Fruit fly (Drosophila melanogaster) whole organism, embryonic: Measurements from ENCODE around the gene CG31924.

Experiments
- Adf1 ChIP-seq: fragments of 200-800 bp; sonication (Bioruptor generic); IDR thresholded peaks from 2 replicates; pipeline ENCODE4 v1.3.6; 2022; ENCODE audit warnings: missing biosample characterization, missing genetic modification characterization
- CG11085 ChIP-seq: fragments of 200-800 bp; sonication (Bioruptor generic); IDR thresholded peaks from 2 replicates; pipeline ENCODE4 v1.3.6; 2022; ENCODE audit warnings: missing biosample characterization, missing genetic modification characterization
- CG11247 ChIP-seq: fragments of 200-800 bp; sonication (Bioruptor generic); IDR thresholded peaks from 2 replicates; pipeline ENCODE4 v1.3.6; 2022; ENCODE audit warnings: missing biosample characterization, missing genetic modification characterization
- CG11456 ChIP-seq: fragments of 200-800 bp; sonication (Bioruptor generic); IDR thresholded peaks from 3 replicates; pipeline ENCODE4 v1.3.6; 2022; ENCODE audit warnings: missing biosample characterization, missing genetic modification characterization
- CG12104 ChIP-seq: fragments of 200-800 bp; sonication (Bioruptor generic); optimal IDR thresholded peaks from 3 replicates; lab custom pipeline; 2016; ENCODE audit warnings: missing biosample characterization, missing genetic modification characterization
- CG14667 ChIP-seq: fragments of 200-800 bp; sonication (Bioruptor generic); IDR thresholded peaks from 2 replicates; pipeline ENCODE4 v1.3.6; 2022; ENCODE audit warnings: missing biosample characterization, missing genetic modification characterization
- CG14710 ChIP-seq: fragments of 200-800 bp; sonication (Bioruptor generic); optimal IDR thresholded peaks from 3 replicates; lab custom pipeline; 2019; ENCODE audit warnings: missing biosample characterization, mild to moderate bottlenecking, missing genetic modification characterization, moderate library complexity
- CG14965 ChIP-seq: fragments of 200-800 bp; sonication (Bioruptor generic); optimal IDR thresholded peaks from 2 replicates; lab custom pipeline; 2016; ENCODE audit warnings: missing biosample characterization, missing genetic modification characterization, borderline replicate concordance
- CG15601 ChIP-seq: fragments of 200-800 bp; sonication (Bioruptor generic); optimal IDR thresholded peaks from 3 replicates; lab custom pipeline; 2019; ENCODE audit warnings: missing biosample characterization, mild to moderate bottlenecking, missing genetic modification characterization, moderate library complexity
- CG1603 ChIP-seq: fragments of 200-800 bp; sonication (Bioruptor generic); optimal IDR thresholded peaks from 2 replicates; lab custom pipeline; 2019; ENCODE audit warnings: missing biosample characterization, mild to moderate bottlenecking, missing genetic modification characterization, moderate library complexity
- CG18619 ChIP-seq: fragments of 200-800 bp; sonication (Bioruptor generic); optimal IDR thresholded peaks from 3 replicates; lab custom pipeline; 2017; ENCODE audit warnings: missing biosample characterization, mild to moderate bottlenecking, missing genetic modification characterization
- CG3163 ChIP-seq: fragments of 200-800 bp; sonication (Bioruptor generic); optimal IDR thresholded peaks from 3 replicates; lab custom pipeline; 2016; ENCODE audit warnings: missing biosample characterization, missing genetic modification characterization
- CG6272 ChIP-seq: fragments of 200-800 bp; sonication (Bioruptor generic); IDR thresholded peaks from 2 replicates; pipeline ENCODE4 v1.3.6; 2022; ENCODE audit warnings: missing biosample characterization, missing genetic modification characterization
- CG6791 ChIP-seq: fragments of 200-800 bp; sonication (Bioruptor generic); IDR thresholded peaks from 3 replicates; pipeline ENCODE4 v1.3.6; 2022; ENCODE audit warnings: missing biosample characterization, missing genetic modification characterization; ENCODE audit not compliant: partially characterized antibody
- CG6813 ChIP-seq: fragments of 200-800 bp; sonication (Bioruptor generic); optimal IDR thresholded peaks from 2 replicates; lab custom pipeline; 2017; ENCODE audit warnings: missing biosample characterization, missing genetic modification characterization, mild to moderate bottlenecking, moderate library complexity, missing genetic modification reagents
- CG8478 ChIP-seq: fragments of >200 bp; optimal IDR thresholded peaks from 2 replicates; lab custom pipeline; 2018
- CG9609 ChIP-seq: fragments of 200-800 bp; sonication (Bioruptor generic); optimal IDR thresholded peaks from 3 replicates; lab custom pipeline; 2016; ENCODE audit warnings: missing biosample characterization, missing genetic modification characterization
- CG9797 ChIP-seq: fragments of 200-800 bp; sonication (Bioruptor generic); optimal IDR thresholded peaks from 3 replicates; lab custom pipeline; 2018; ENCODE audit warnings: missing biosample characterization, mild to moderate bottlenecking, missing genetic modification characterization
- CkIIα-i1 ChIP-seq: fragments of 200-800 bp; sonication (Bioruptor generic); IDR thresholded peaks from 2 replicates; pipeline ENCODE4 v1.3.6; 2022; ENCODE audit warnings: missing biosample characterization, missing genetic modification characterization
- D19A ChIP-seq: fragments of 200-800 bp; optimal IDR thresholded peaks from 3 replicates; lab custom pipeline; 2019; ENCODE audit warnings: missing biosample characterization, mild to moderate bottlenecking, missing genetic modification characterization, moderate library complexity
- Dip2 ChIP-seq: fragments of 200-800 bp; sonication (Bioruptor generic); IDR thresholded peaks from 2 replicates; pipeline ENCODE4 v1.3.6; 2022; ENCODE audit warnings: missing biosample characterization, missing genetic modification characterization
- Dll ChIP-seq: fragments of 200-800 bp; sonication (Bioruptor generic); IDR thresholded peaks from 4 replicates; pipeline ENCODE4 v1.3.6; 2022; ENCODE audit warnings: missing biosample characterization, missing genetic modification characterization; ENCODE audit not compliant: partially characterized antibody
- HLHmδ ChIP-seq: fragments of 200-800 bp; sonication (Bioruptor generic); optimal IDR thresholded peaks from 2 replicates; lab custom pipeline; 2018; ENCODE audit warnings: missing biosample characterization, mild to moderate bottlenecking, missing genetic modification characterization, moderate library complexity
- Hmx ChIP-seq: fragments of 200-800 bp; sonication (Bioruptor generic); optimal IDR thresholded peaks from 2 replicates; lab custom pipeline; 2016; ENCODE audit warnings: missing biosample characterization, missing genetic modification characterization
- Hr51 ChIP-seq, 2 experiments: fragments of 200-800 bp; sonication (Bioruptor generic); optimal IDR thresholded peaks; 2 replicates in 1 of 2; 3 replicates in 1 of 2; lab custom pipeline; 2016 to 2018; ENCODE audit warnings: missing biosample characterization in 2 of 2, missing genetic modification characterization in 2 of 2, mild to moderate bottlenecking in 1 of 2, moderate library complexity in 1 of 2
- MTF-1 ChIP-seq: fragments of 200-800 bp; sonication (Bioruptor generic); optimal IDR thresholded peaks from 2 replicates; lab custom pipeline; 2018; ENCODE audit warnings: missing biosample characterization, mild to moderate bottlenecking, missing genetic modification characterization, borderline replicate concordance
- NC2β ChIP-seq: fragments of 200-800 bp; sonication (Bioruptor generic); optimal IDR thresholded peaks from 2 replicates; lab custom pipeline; 2016; ENCODE audit warnings: missing biosample characterization, missing genetic modification characterization
- NFAT ChIP-seq: fragments of 200-800 bp; sonication (Bioruptor generic); IDR thresholded peaks from 2 replicates; pipeline ENCODE4 v1.3.6; 2022; ENCODE audit warnings: missing biosample characterization, missing genetic modification characterization
- PHDP ChIP-seq: fragments of 200-800 bp; sonication (Bioruptor generic); optimal IDR thresholded peaks from 3 replicates; lab custom pipeline; 2018; ENCODE audit warnings: missing biosample characterization, mild to moderate bottlenecking, missing genetic modification characterization, moderate library complexity
- Pdp1 ChIP-seq, 2 experiments: fragments of 200-800 bp; sonication (Bioruptor generic); optimal IDR thresholded peaks; 3 replicates each; lab custom pipeline; 2016; ENCODE audit warnings: missing biosample characterization in 2 of 2, missing genetic modification characterization in 2 of 2, mild to moderate bottlenecking in 1 of 2, moderate library complexity in 1 of 2
- Sin3A ChIP-seq: fragments of >200 bp; optimal IDR thresholded peaks from 2 replicates; lab custom pipeline; 2018
- dan ChIP-seq: fragments of 200-800 bp; sonication (Bioruptor generic); IDR thresholded peaks from 2 replicates; pipeline ENCODE4 v1.3.6; 2022; ENCODE audit warnings: missing biosample characterization, missing genetic modification characterization
- gsb ChIP-seq: fragments of 200-800 bp; sonication (Bioruptor generic); IDR thresholded peaks from 2 replicates; pipeline ENCODE4 v1.3.6; 2022; ENCODE audit warnings: missing biosample characterization, missing genetic modification characterization
- gsb-n ChIP-seq: fragments of 200-800 bp; sonication (Bioruptor generic); optimal IDR thresholded peaks from 3 replicates; lab custom pipeline; 2018; ENCODE audit warnings: missing biosample characterization, mild to moderate bottlenecking, missing genetic modification characterization
- mld ChIP-seq: fragments of 200-800 bp; sonication (Bioruptor generic); IDR thresholded peaks from 3 replicates; pipeline ENCODE4 v1.3.6; 2022; ENCODE audit warnings: missing biosample characterization, missing genetic modification characterization; ENCODE audit not compliant: partially characterized antibody
- oc ChIP-seq: fragments of 200-800 bp; sonication (Bioruptor generic); optimal IDR thresholded peaks from 2 replicates; lab custom pipeline; 2018; ENCODE audit warnings: missing biosample characterization, mild to moderate bottlenecking, missing genetic modification characterization, moderate library complexity
- otp ChIP-seq: fragments of 200-800 bp; sonication (Bioruptor generic); IDR thresholded peaks from 3 replicates; pipeline ENCODE4, ENCODE4 v1.3.6; 2022; ENCODE audit warnings: missing biosample characterization, missing genetic modification characterization
- peb ChIP-seq: fragments of 200-800 bp; sonication (Bioruptor generic); IDR thresholded peaks from 2 replicates; pipeline ENCODE4 v1.3.6; 2022; ENCODE audit warnings: missing biosample characterization, missing genetic modification characterization
- pum ChIP-seq: fragments of 200-800 bp; sonication (Bioruptor generic); optimal IDR thresholded peaks from 2 replicates; lab custom pipeline; 2016; ENCODE audit warnings: missing biosample characterization, missing genetic modification characterization
- ranshi ChIP-seq: fragments of 200-800 bp; sonication (Bioruptor generic); IDR thresholded peaks from 2 replicates; pipeline ENCODE4 v1.3.6; 2022; ENCODE audit warnings: missing biosample characterization, missing genetic modification characterization
- sc ChIP-seq, 3 experiments: fragments of >200 bp in 2 of 3; fragments of 200-800 bp in 1 of 3; sonication (Bioruptor generic) in 1 of 3; optimal IDR thresholded peaks; 2 replicates in 2 of 3; 3 replicates in 1 of 3; lab custom pipeline; 2017; ENCODE audit warnings: mild to moderate bottlenecking in 1 of 3, missing biosample characterization in 1 of 3, missing genetic modification characterization in 1 of 3, missing genetic modification reagents in 1 of 3
- sim ChIP-seq: fragments of 200-800 bp; sonication (Bioruptor generic); IDR thresholded peaks from 2 replicates; pipeline ENCODE4 v1.3.6; 2022; ENCODE audit warnings: missing biosample characterization, missing genetic modification characterization
- sima ChIP-seq: fragments of 200-800 bp; sonication (Bioruptor generic); optimal IDR thresholded peaks from 2 replicates; lab custom pipeline; 2016; ENCODE audit warnings: missing biosample characterization, missing genetic modification characterization
- stwl ChIP-seq: fragments of 200-800 bp; sonication (Bioruptor generic); optimal IDR thresholded peaks from 3 replicates; lab custom pipeline; 2018; ENCODE audit warnings: missing biosample characterization, mild to moderate bottlenecking, missing genetic modification characterization, moderate library complexity
- tgo ChIP-seq: fragments of 200-800 bp; sonication (Bioruptor generic); IDR thresholded peaks from 3 replicates; pipeline ENCODE4 v1.3.6; 2022; ENCODE audit warnings: missing biosample characterization, missing genetic modification characterization
- tin ChIP-seq: fragments of 200-800 bp; sonication (Bioruptor generic); optimal IDR thresholded peaks from 3 replicates; lab custom pipeline; 2016; ENCODE audit warnings: missing biosample characterization, missing genetic modification characterization
- tio ChIP-seq: fragments of 200-800 bp; sonication (Bioruptor generic); optimal IDR thresholded peaks from 2 replicates; lab custom pipeline; 2017; ENCODE audit warnings: missing biosample characterization, missing genetic modification characterization, inconsistent platforms
- trem ChIP-seq: fragments of 200-800 bp; optimal IDR thresholded peaks from 3 replicates; lab custom pipeline; 2019; ENCODE audit warnings: missing biosample characterization, mild to moderate bottlenecking, missing genetic modification characterization, moderate library complexity

Gene CG31924

dm6 chr2L:1361771-1362632 is 7.3 kb upstream of the CG31924 start, which contains the start of gene NLaz (continued):
- TF ChIP-seq CG9609: no peak
- no peak for TF ChIP-seq CG12104
- TF ChIP-seq Sin3A: no peak
- TF ChIP-seq Dip2 (GFP tag; lab: Robert Waterston, UW): no peak
- TF ChIP-seq CG6813: no peak
- no peak for TF ChIP-seq oc
- TF ChIP-seq HLHmδ: no peak
- TF ChIP-seq stwl (tag; lab: Kevin White, UChicago): no peak
- no peak for TF ChIP-seq gsb-n (tag; lab: Kevin White, UChicago)
- TF ChIP-seq CG14667: 0 out of 2 replicates have a peak, but pooled peaks have one; percentile 11
- TF ChIP-seq gsb: no peak
- TF ChIP-seq sima: no peak
- TF ChIP-seq CG14965 (GFP tag; lab: Kevin White, UChicago): no peak
- TF ChIP-seq CG6791 (GFP tag; lab: Robert Waterston, UW): 0 out of 3 replicates have a peak, but pooled peaks have one; percentile 33
- no peak for TF ChIP-seq CG3163 (GFP tag; lab: Kevin White, UChicago)
- TF ChIP-seq PHDP (tag; lab: Kevin White, UChicago): no peak
- TF ChIP-seq CG18619 (GFP tag; lab: Kevin White, UChicago): peak; percentile 45
- peak in 1 of 2 experiments; percentile 34 for TF ChIP-seq Hr51 (GFP tag; optimal IDR thresholded peaks at IDR 0.05; lab: Kevin White, UChicago)
- TF ChIP-seq CG15601 (tag; lab: Kevin White, UChicago): no peak
- peak; percentile 67 for TF ChIP-seq ranshi (GFP tag; lab: Robert Waterston, UW)
- TF ChIP-seq CG11247 (GFP tag; lab: Robert Waterston, UW): peak; percentile 90
- TF ChIP-seq tio (GFP tag; lab: Kevin White, UChicago): no peak
- no peak for TF ChIP-seq Adf1 (GFP tag; lab: Robert Waterston, UW)
- no peak for TF ChIP-seq sc (optimal IDR thresholded peaks at IDR 0.05; lab: Kevin White, UChicago)
- no peak for TF ChIP-seq sc (GFP tag; optimal IDR thresholded peaks at IDR 0.05; lab: Kevin White, UChicago)
- TF ChIP-seq CG11456 (GFP tag; lab: Robert Waterston, UW): peak; percentile 97
- 0 out of 2 replicates have a peak, but pooled peaks have one; percentile 27 for TF ChIP-seq sim (GFP tag; lab: Robert Waterston, UW)
- TF ChIP-seq MTF-1 (GFP tag; lab: Kevin White, UChicago): peak; percentile 6
- no peak for TF ChIP-seq NC2β
- no peak for TF ChIP-seq trem (tag; lab: Kevin White, UChicago)
- peak in 1 of 2 experiments; percentile 21 for TF ChIP-seq Pdp1 (GFP tag; optimal IDR thresholded peaks at IDR 0.05; lab: Kevin White, UChicago)
- no peak for TF ChIP-seq CG14710 (tag; lab: Kevin White, UChicago)
- TF ChIP-seq CG1603 (tag; lab: Kevin White, UChicago): peak; percentile 35
- no peak for TF ChIP-seq Hmx
- no peak for TF ChIP-seq CG6272 (GFP tag; lab: Robert Waterston, UW)
- peak; percentile 68 for TF ChIP-seq NFAT (GFP tag; lab: Robert Waterston, UW)
- no peak for TF ChIP-seq CG9797 (GFP tag; lab: Kevin White, UChicago)
- TF ChIP-seq CG11085 (GFP tag; lab: Robert Waterston, UW): no peak
- no peak for TF ChIP-seq otp (GFP tag; lab: Robert Waterston, UW)
- peak; percentile 44 for TF ChIP-seq tin (GFP tag; lab: Kevin White, UChicago)
- TF ChIP-seq CG8478: no peak
- TF ChIP-seq Dll: no peak
- peak; percentile 67; the same call in 2 of the 3 replicates for TF ChIP-seq tgo
- TF ChIP-seq peb (GFP tag; lab: Robert Waterston, UW): no peak
- TF ChIP-seq pum (GFP tag; lab: Kevin White, UChicago): peak; percentile 9
- TF ChIP-seq CkIIα-i1 (GFP tag; lab: Robert Waterston, UW): no peak
- TF ChIP-seq D19A (tag; lab: Kevin White, UChicago): no peak
- no peak for TF ChIP-seq dan (GFP tag; lab: Robert Waterston, UW)
- TF ChIP-seq mld (GFP tag; lab: Robert Waterston, UW): no peak
